Worm (Caenorhabditis elegans) whole organism, late embryonic: ENCODE measurements around the gene F01D5.1.

ENCODE experiments used
- ama-1 ChIP-seq: fragments of 150-350 bp; optimal IDR thresholded peaks from 2 replicates; lab custom pipeline; 2014
- che-1 ChIP-seq: sonication (generic microtip); optimal IDR thresholded peaks from 2 replicates; lab custom pipeline; 2016; ENCODE audit warnings: mild to moderate bottlenecking, missing genetic modification characterization, missing compliant biosample characterization

DNA sequence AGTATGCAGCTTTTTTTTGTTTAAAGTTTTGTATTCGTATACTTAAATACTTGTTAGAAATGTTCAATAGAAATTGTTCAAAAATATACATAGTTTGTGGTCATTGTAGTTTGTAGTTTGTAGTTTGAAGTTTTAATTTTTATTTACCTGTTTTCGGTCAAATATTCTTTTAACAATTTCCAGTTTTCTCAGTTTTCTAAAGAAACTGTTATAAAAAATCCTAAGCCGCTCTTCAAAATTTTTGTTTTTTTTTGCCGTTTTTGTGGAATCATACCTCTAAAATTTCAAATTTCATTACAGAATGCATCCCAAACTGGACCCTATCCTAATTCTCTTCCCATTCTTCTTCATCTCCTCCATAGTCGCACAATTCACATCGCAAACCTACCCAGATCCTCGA is 8.8 kb upstream of the F01D5.1 start, which contains the start of gene F01D5.6:
- TF ChIP-seq ama-1 (lab: Kevin White, UChicago) (no peak), che-1 (tag; lab: Kevin White, UChicago) (no peak)
